Worm (Caenorhabditis elegans): ENCODE data around the gene sedl-1.

The sedl-1 gene

DNA sequence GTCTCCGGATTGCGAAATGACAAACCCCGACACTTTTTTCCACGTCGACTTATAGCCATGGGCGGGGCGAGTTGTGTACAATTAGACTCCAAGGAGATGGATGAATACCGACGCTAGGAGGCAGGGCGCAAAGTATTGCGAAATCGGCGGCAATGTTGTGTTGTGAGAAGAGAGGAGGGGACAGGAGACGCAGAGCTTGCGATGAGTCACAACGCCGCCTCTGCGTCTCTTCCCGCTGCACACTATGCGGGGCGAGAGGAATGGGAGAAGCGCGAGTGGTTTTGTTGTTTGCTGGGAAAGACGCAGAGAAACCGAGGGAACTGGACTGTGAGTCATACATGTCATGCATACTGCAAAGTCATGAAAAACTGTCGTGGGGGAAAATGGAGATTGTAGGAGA is 14.3 kb upstream of the sedl-1 start:
- peak; percentile 85 for TF ChIP-seq C16A3.4 (tag; optimal IDR thresholded peaks at IDR 0.05)
- peak; percentile 37 for TF ChIP-seq ceh-8 (GFP tag; optimal IDR thresholded peaks at IDR 0.05)
- TF ChIP-seq efl-1 (optimal IDR thresholded peaks at IDR 0.05) = peak; percentile 64 to 87
- TF ChIP-seq efl-1 (GFP tag; optimal IDR thresholded peaks at IDR 0.05 in 1 of 2) = peak; percentile 6 to 95
- TF ChIP-seq skn-1 (tag; optimal IDR thresholded peaks at IDR 0.05) = peak; percentile 99
- TF ChIP-seq egl-27 (tag; optimal IDR thresholded peaks at IDR 0.05) = peak; percentile 55 to 81
- peak; percentile 100 for TF ChIP-seq zip-4 (GFP tag; optimal IDR thresholded peaks at IDR 0.05)
- peak; percentile 90 for TF ChIP-seq xbp-1 (tag; optimal IDR thresholded peaks at IDR 0.05)
- TF ChIP-seq sup-37 (GFP tag; optimal IDR thresholded peaks at IDR 0.05) = peak; percentile 55
- no peak for TF ChIP-seq ceh-90 (tag; optimal IDR thresholded peaks at IDR 0.05)
- TF ChIP-seq irx-1 (tag; optimal IDR thresholded peaks at IDR 0.05) = peak; percentile 64
- peak; percentile 78 for TF ChIP-seq pqm-1 (tag; optimal IDR thresholded peaks at IDR 0.05)
- TF ChIP-seq egl-13 (tag; optimal IDR thresholded peaks at IDR 0.05) = peak; percentile 69
- peak; percentile 67 for TF ChIP-seq fkh-10 (GFP tag; optimal IDR thresholded peaks at IDR 0.05)
- TF ChIP-seq Y116A8C.19 (tag; optimal IDR thresholded peaks at IDR 0.05; ENCODE audit: borderline replicate concordance) = no peak
- no peak; the same call in 1 of the 2 replicates for TF ChIP-seq mab-9 (GFP tag; IDR thresholded peaks at IDR 0.05)
- TF ChIP-seq nhr-71 (tag; optimal IDR thresholded peaks at IDR 0.05) = peak; percentile 95
- no peak for TF ChIP-seq fkh-4 (tag; optimal IDR thresholded peaks at IDR 0.05; ENCODE audit: borderline replicate concordance)
- TF ChIP-seq lin-13 (GFP tag; optimal IDR thresholded peaks at IDR 0.05) = peak; percentile 68
- TF ChIP-seq rnt-1 (tag; optimal IDR thresholded peaks at IDR 0.05) = peak; percentile 78
- TF ChIP-seq elt-2 (tag; optimal IDR thresholded peaks at IDR 0.05) = peak; percentile 61
- TF ChIP-seq lir-3 (tag; optimal IDR thresholded peaks at IDR 0.05; ENCODE audit: poor library complexity) = no peak
- TF ChIP-seq tlp-1 (tag; optimal IDR thresholded peaks at IDR 0.05) = no peak
- peak; percentile 74 to 83 for TF ChIP-seq lin-35 (GFP tag; optimal IDR thresholded peaks at IDR 0.05)
- TF ChIP-seq hlh-17 (GFP tag; optimal IDR thresholded peaks at IDR 0.05; ENCODE audit: borderline replicate concordance) = no peak
- TF ChIP-seq nhr-28 (tag; optimal IDR thresholded peaks at IDR 0.05) = no peak
- no peak for TF ChIP-seq unc-30 (tag; optimal IDR thresholded peaks at IDR 0.05)
- TF ChIP-seq ceh-88 (GFP tag; IDR thresholded peaks at IDR 0.05) = peak; percentile 25; the same call in 1 of the 2 replicates
- peak; percentile 81 for TF ChIP-seq isw-1 (GFP tag; IDR thresholded peaks at IDR 0.05)
- no peak for TF ChIP-seq C34B4.2 (tag; optimal IDR thresholded peaks at IDR 0.05)
- peak in 1 of 2 experiments; percentile 64 for TF ChIP-seq ztf-11 (tag; optimal IDR thresholded peaks at IDR 0.05)
- no peak for TF ChIP-seq ama-1 (optimal IDR thresholded peaks at IDR 0.05)
- peak; percentile 100 for TF ChIP-seq jun-1 (tag; optimal IDR thresholded peaks at IDR 0.05)
- TF ChIP-seq nhr-237 (tag; optimal IDR thresholded peaks at IDR 0.05) = peak; percentile 79
- peak; percentile 67 for TF ChIP-seq nhr-77 (tag; optimal IDR thresholded peaks at IDR 0.05)
- peak; percentile 91 to 94 (median 93) for TF ChIP-seq ceh-82 (tag; optimal IDR thresholded peaks at IDR 0.05)
- peak; percentile 73 for TF ChIP-seq sox-4 (tag; optimal IDR thresholded peaks at IDR 0.05)
- peak; percentile 97 for TF ChIP-seq lin-14 (GFP tag; optimal IDR thresholded peaks at IDR 0.05)
- peak; percentile 96 for TF ChIP-seq fkh-8 (tag; optimal IDR thresholded peaks at IDR 0.05)
- peak; percentile 2 for TF ChIP-seq lin-39 (tag; optimal IDR thresholded peaks at IDR 0.05)
- TF ChIP-seq vab-15 (tag; optimal IDR thresholded peaks at IDR 0.05) = no peak
- peak; percentile 78 for TF ChIP-seq pax-3 (tag; optimal IDR thresholded peaks at IDR 0.05)
- no peak for TF ChIP-seq unc-130 (tag; optimal IDR thresholded peaks at IDR 0.05)
- TF ChIP-seq nhr-84 (tag; optimal IDR thresholded peaks at IDR 0.05) = no peak
- peak; percentile 90 for TF ChIP-seq nhr-47 (tag; optimal IDR thresholded peaks at IDR 0.05)
- TF ChIP-seq nhr-90 (tag; optimal IDR thresholded peaks at IDR 0.05; ENCODE audit: poor library complexity) = peak; percentile 84
- no peak for TF ChIP-seq sptf-1 (tag; optimal IDR thresholded peaks at IDR 0.05)
- peak in 1 of 2 experiments; percentile 87 for TF ChIP-seq mdl-1 (tag; optimal IDR thresholded peaks at IDR 0.05)
- TF ChIP-seq blmp-1 (tag; optimal IDR thresholded peaks at IDR 0.05) = peak; percentile 66
- TF ChIP-seq hpl-2 (GFP tag; optimal IDR thresholded peaks at IDR 0.05) = peak; percentile 77
- TF ChIP-seq hlh-4 (tag; optimal IDR thresholded peaks at IDR 0.05) = no peak
- TF ChIP-seq unc-98 (GFP tag; IDR thresholded peaks at IDR 0.05) = peak; percentile 14; the same call in 1 of the 2 replicates
- TF ChIP-seq aly-2 (tag; optimal IDR thresholded peaks at IDR 0.05) = peak; percentile 46
